Fruit fly (Drosophila melanogaster): ENCODE measurements around the gene CG15580.

CG15580 gene

DNA sequence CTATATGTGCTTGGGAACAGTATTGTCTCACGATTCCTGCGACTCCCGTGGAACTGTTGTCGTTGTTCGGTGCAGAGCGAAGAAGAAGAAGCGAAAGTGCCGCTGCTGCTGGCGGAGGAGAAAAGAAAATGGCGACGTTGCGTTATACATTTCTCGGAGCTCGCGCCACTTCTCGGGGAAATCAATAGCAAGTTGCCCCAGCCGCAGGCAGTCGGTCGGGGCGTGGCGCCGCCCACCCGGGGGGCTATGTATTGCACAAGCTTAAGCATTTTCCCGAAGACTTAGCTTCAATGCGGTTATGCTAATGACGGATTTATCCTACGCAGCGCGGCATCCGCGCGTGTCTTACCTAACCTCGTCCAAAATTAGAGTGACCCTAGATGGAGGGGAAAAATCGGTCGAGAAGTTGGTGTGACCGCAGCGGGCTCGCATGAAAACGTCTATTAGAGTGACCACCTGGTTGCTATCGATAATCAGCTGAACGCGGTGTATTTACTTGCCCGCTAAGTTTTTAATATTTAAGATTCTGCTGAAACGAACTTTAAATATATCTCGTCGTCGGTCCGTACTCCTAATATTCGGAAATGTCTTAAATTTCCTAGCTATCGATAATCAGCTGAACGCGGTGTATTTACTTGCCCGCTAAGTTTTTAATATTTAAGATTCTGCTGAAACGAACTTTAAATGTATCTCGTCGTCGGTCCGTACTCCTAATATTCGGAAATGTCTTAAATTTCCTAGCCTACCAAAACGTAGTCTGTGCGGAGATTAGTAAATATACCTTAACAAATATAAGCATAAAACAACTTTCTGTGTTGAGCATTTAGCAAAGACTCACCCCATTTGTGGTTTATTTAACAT, 48.9 kb downstream of the CG15580 start, which contains the start of gene Rm62 (continued):
- TF ChIP-seq CG30431 (GFP tag; optimal IDR thresholded peaks at IDR 0.05) = no peak
- TF ChIP-seq unpg (GFP tag; optimal IDR thresholded peaks at IDR 0.05) = peak; percentile 28
- TF ChIP-seq vfl (GFP tag; optimal IDR thresholded peaks at IDR 0.05) = no peak
- TF ChIP-seq CG7987 (GFP tag; optimal IDR thresholded peaks at IDR 0.05) = peak; percentile 33
- TF ChIP-seq CG4730 (GFP tag; IDR thresholded peaks at IDR 0.05) = no peak
- TF ChIP-seq CG12744 (GFP tag; optimal IDR thresholded peaks at IDR 0.05) = no peak
- no peak for TF ChIP-seq her (GFP tag; optimal IDR thresholded peaks at IDR 0.05)
- TF ChIP-seq mam (GFP tag; optimal IDR thresholded peaks at IDR 0.05) = no peak
- no peak for TF ChIP-seq CG2199 (GFP tag; IDR thresholded peaks at IDR 0.05)
- 0 out of 2 replicates have a peak, but pooled peaks have one; percentile 45 for TF ChIP-seq ato (GFP tag; IDR thresholded peaks at IDR 0.05; ENCODE audit: partially characterized antibody)
- no peak for TF ChIP-seq Max (GFP tag; optimal IDR thresholded peaks at IDR 0.05)
- TF ChIP-seq gem (tag; optimal IDR thresholded peaks at IDR 0.05) = no peak
- peak; percentile 90 for TF ChIP-seq CG9797 (GFP tag; optimal IDR thresholded peaks at IDR 0.05)
- TF ChIP-seq CG6813 (GFP tag; optimal IDR thresholded peaks at IDR 0.05) = no peak
- TF ChIP-seq Xbp1 (GFP tag; optimal IDR thresholded peaks at IDR 0.05) = no peak
- TF ChIP-seq pros (GFP tag; optimal IDR thresholded peaks at IDR 0.05) = no peak
- TF ChIP-seq TFAM (GFP tag; optimal IDR thresholded peaks at IDR 0.05) = no peak
- no peak; the same call in 1 of the 2 replicates for TF ChIP-seq HLH3B (GFP tag; IDR thresholded peaks at IDR 0.05)
- no peak for TF ChIP-seq Abd-B (GFP tag; optimal IDR thresholded peaks at IDR 0.05)
- peak; percentile 43 for TF ChIP-seq Sry-δ (GFP tag; optimal IDR thresholded peaks at IDR 0.05)
- peak; percentile 48 for TF ChIP-seq CG12659 (GFP tag; optimal IDR thresholded peaks at IDR 0.05)
- no peak for TF ChIP-seq CG16863 (GFP tag; optimal IDR thresholded peaks at IDR 0.05)
- 0 out of 2 replicates have a peak, but pooled peaks have one; percentile 42 for TF ChIP-seq CG17328 (GFP tag; IDR thresholded peaks at IDR 0.05)
- TF ChIP-seq dysf (GFP tag; IDR thresholded peaks at IDR 0.05) = no peak; the same call in 2 of the 3 replicates
- peak; percentile 48 for TF ChIP-seq MTF-1 (GFP tag; optimal IDR thresholded peaks at IDR 0.05; ENCODE audit: borderline replicate concordance)
- no peak for TF ChIP-seq CG1647 (GFP tag; optimal IDR thresholded peaks at IDR 0.05)
- peak; percentile 55 for TF ChIP-seq CG3281 (GFP tag; optimal IDR thresholded peaks at IDR 0.05)
- peak; percentile 47; the same call in 1 of the 2 replicates for TF ChIP-seq rib (GFP tag; IDR thresholded peaks at IDR 0.05)
- TF ChIP-seq CG4328 (GFP tag; optimal IDR thresholded peaks at IDR 0.05) = no peak
- TF ChIP-seq Hr3 (GFP tag; optimal IDR thresholded peaks at IDR 0.05) = no peak
- TF ChIP-seq CG12219 (GFP tag; optimal IDR thresholded peaks at IDR 0.05) = no peak
- no peak for TF ChIP-seq zfh2 (GFP tag; optimal IDR thresholded peaks at IDR 0.05)
- TF ChIP-seq pb (GFP tag; optimal IDR thresholded peaks at IDR 0.05) = no peak
- no peak for TF ChIP-seq gce (GFP tag; IDR thresholded peaks at IDR 0.05)
- peak; percentile 52 for TF ChIP-seq Scr (GFP tag; IDR thresholded peaks at IDR 0.05; ENCODE audit: partially characterized antibody)
- peak; percentile 27 for TF ChIP-seq fu2 (GFP tag; optimal IDR thresholded peaks at IDR 0.05)
- TF ChIP-seq fd64A (GFP tag; optimal IDR thresholded peaks at IDR 0.05) = peak; percentile 39
- TF ChIP-seq btn (GFP tag; optimal IDR thresholded peaks at IDR 0.05) = no peak
- no peak for TF ChIP-seq CG17568 (GFP tag; optimal IDR thresholded peaks at IDR 0.05)
- peak; percentile 30; the same call in 1 of the 3 replicates for TF ChIP-seq CG6175 (GFP tag; IDR thresholded peaks at IDR 0.05)
- no peak for TF ChIP-seq dati (GFP tag; IDR thresholded peaks at IDR 0.05)
- TF ChIP-seq sd (tag; optimal IDR thresholded peaks at IDR 0.05) = no peak
- TF ChIP-seq BtbVII (GFP tag; optimal IDR thresholded peaks at IDR 0.05) = peak; percentile 3
- TF ChIP-seq C15 (GFP tag; IDR thresholded peaks at IDR 0.05) = no peak
- TF ChIP-seq CG12769 (tag; optimal IDR thresholded peaks at IDR 0.05) = peak; percentile 54
- no peak for TF ChIP-seq cas (GFP tag; IDR thresholded peaks at IDR 0.05)
- TF ChIP-seq Mes4 (GFP tag; optimal IDR thresholded peaks at IDR 0.05) = no peak
- no peak for TF ChIP-seq inv (GFP tag; IDR thresholded peaks at IDR 0.05; ENCODE audit: partially characterized antibody)
- no peak for TF ChIP-seq CG17359 (tag; optimal IDR thresholded peaks at IDR 0.05)

All from whole organism, embryonic.